Worm (Caenorhabditis elegans) whole organism, late embryonic: ENCODE measurements around the gene B0457.6.

Experiments
- C08G9.2 ChIP-seq: sonication (generic microtip); optimal IDR thresholded peaks from 2 replicates; lab custom pipeline; 2016; ENCODE audit warnings: mild to moderate bottlenecking, missing genetic modification characterization, moderate library complexity, missing compliant biosample characterization
- ets-4 ChIP-seq: sonication (generic microtip); optimal IDR thresholded peaks from 2 replicates; lab custom pipeline; 2016; ENCODE audit warnings: missing genetic modification characterization, missing compliant biosample characterization
- fkh-10 ChIP-seq: fragments of 150-350 bp; optimal IDR thresholded peaks from 2 replicates; lab custom pipeline; 2014; ENCODE audit warnings: missing biosample characterization, missing genetic modification reagents, missing genetic modification characterization
- pha-4 ChIP-seq: fragments of 150-350 bp; optimal IDR thresholded peaks from 2 replicates; lab custom pipeline; 2018; ENCODE audit warnings: missing biosample characterization, missing genetic modification reagents, missing genetic modification characterization

ce11 chrII:8947391-8947790 is 25.2 kb downstream of the B0457.6 start, which contains the start of gene cutl-15:
- no peak for TF ChIP-seq ets-4 (tag; lab: Kevin White, UChicago)
- TF ChIP-seq fkh-10 (GFP tag; lab: Kevin White, UChicago) = no peak
- TF ChIP-seq pha-4 (tag; lab: Kevin White, UChicago) = no peak
- TF ChIP-seq C08G9.2 (tag; lab: Kevin White, UChicago) = no peak
